Worm (Caenorhabditis elegans): ENCODE results near the gene F33G12.6.
A peak's percentile ranks its signal among the peaks of the same experiment; 100 is the strongest.

F33G12.6 gene

DNA sequence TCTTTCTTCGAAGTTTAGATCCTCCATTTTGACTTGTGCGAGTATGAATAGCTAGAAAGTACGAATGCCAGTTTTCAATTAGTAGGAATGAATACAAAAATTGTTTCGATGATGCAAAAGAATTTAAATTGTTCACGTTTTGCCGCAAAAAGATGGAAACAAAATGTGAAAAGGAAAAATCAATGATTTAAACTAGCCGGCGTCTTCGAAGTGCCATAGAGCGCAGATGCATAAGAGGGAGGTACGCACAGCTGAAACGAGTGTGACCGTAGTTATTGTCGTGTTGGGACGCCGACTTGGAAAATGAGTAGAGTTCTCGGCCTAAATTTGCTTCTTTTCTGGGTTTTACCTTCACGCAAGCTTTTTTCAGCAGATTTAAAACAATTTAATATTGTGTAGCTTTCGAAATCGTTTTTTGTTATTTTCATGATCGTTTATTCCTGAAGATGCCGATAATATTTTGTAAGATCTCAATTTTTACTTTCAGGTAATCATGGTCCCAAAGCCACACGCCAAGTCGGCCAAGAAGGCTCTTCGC, 5.5 kb downstream of the F33G12.6 start, which contains the start of the genes ify-1 and rpl-22 (continued):
- TF ChIP-seq eyg-1 (tag; optimal IDR thresholded peaks at IDR 0.05) (no peak), K09A11.1 (tag; optimal IDR thresholded peaks at IDR 0.05; ENCODE audit: insufficient read depth) (peak; percentile 4), sox-2 (GFP tag; IDR thresholded peaks at IDR 0.05) (no peak), sdc-2 (tag; optimal IDR thresholded peaks at IDR 0.05) (peak; percentile 34), pat-9 (tag; optimal IDR thresholded peaks at IDR 0.05) (no peak), hlh-30 (tag; optimal IDR thresholded peaks at IDR 0.05; ENCODE audit: insufficient read depth) (peak; percentile 71), lim-6 (tag; optimal IDR thresholded peaks at IDR 0.05) (no peak), elt-2 (tag; optimal IDR thresholded peaks at IDR 0.05) (peak; percentile 99), unc-86 (tag; optimal IDR thresholded peaks at IDR 0.05) (peak; percentile 61), fkh-10 (GFP tag; optimal IDR thresholded peaks at IDR 0.05) (no peak), mec-3 (tag; optimal IDR thresholded peaks at IDR 0.05; ENCODE audit: borderline replicate concordance) (no peak), zip-5 (tag; optimal IDR thresholded peaks at IDR 0.05) (peak; percentile 3), gmeb-2 (tag; optimal IDR thresholded peaks at IDR 0.05) (no peak), pros-1 (tag; optimal IDR thresholded peaks at IDR 0.05) (peak; percentile 73), ceh-14 (tag; optimal IDR thresholded peaks at IDR 0.05) (no peak), ttx-3 (tag; optimal IDR thresholded peaks at IDR 0.05) (no peak)

DNA sequence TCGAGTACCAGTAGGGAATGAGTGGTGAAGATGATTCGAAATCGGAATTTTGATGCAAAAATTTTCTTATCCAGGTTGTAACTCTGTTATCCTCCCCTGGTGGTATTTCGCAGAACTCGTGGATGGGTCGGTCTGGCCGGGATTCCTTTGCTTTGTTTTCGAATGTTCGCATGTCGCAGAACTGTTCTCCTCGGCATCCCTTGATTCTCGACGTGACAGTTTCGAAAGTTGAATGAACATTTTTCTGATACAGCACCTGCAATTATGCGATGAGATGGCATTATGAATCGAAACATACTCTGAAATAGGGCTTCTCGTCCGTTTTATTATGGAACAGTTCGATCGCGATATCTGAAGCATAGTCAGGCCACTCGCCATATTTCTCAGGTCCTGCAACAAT, 6.5 kb downstream of the F33G12.6 start:
- TF ChIP-seq hlh-30 (tag; optimal IDR thresholded peaks at IDR 0.05; ENCODE audit: insufficient read depth) (no peak), K09A11.1 (tag; optimal IDR thresholded peaks at IDR 0.05; ENCODE audit: insufficient read depth) (no peak), Y22D7AL.16 (tag; optimal IDR thresholded peaks at IDR 0.05) (no peak), pha-4 (tag; optimal IDR thresholded peaks at IDR 0.05) (no peak), ceh-48 (tag; optimal IDR thresholded peaks at IDR 0.05) (no peak), ceh-19 (GFP tag; optimal IDR thresholded peaks at IDR 0.05) (no peak), fkh-6 (tag; optimal IDR thresholded peaks at IDR 0.05) (no peak)

DNA sequence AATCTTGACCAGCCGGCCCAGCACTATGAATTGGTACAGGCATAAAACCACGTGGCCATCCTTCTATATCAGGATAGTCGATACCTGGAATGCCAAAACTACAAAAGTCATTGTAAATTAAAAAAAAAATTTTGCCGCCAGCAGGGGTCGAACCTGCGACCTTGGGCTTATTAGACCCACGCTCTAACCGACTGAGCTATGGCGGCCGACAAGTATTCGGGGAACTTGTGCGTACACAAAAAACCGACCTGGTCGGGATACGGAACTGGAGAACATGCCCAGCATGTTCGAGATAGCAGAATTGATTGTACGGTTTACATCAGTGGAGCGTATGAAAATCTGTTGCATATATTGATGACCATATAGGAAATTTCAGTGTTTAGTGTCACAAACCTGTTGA, 7.6 kb downstream of the F33G12.6 start:
- TF ChIP-seq hlh-15 (tag; optimal IDR thresholded peaks at IDR 0.05) (no peak), fax-1 (tag; optimal IDR thresholded peaks at IDR 0.05) (peak; percentile 3), hlh-6 (tag; optimal IDR thresholded peaks at IDR 0.05) (peak; percentile 33), pat-9 (tag; optimal IDR thresholded peaks at IDR 0.05) (no peak), sdc-2 (tag; optimal IDR thresholded peaks at IDR 0.05) (no peak), rnt-1 (tag; optimal IDR thresholded peaks at IDR 0.05) (no peak), ceh-14 (tag; optimal IDR thresholded peaks at IDR 0.05) (no peak), pha-2 (tag; optimal IDR thresholded peaks at IDR 0.05) (no peak), ceh-45 (GFP tag; IDR thresholded peaks at IDR 0.05) (no peak), ceh-24 (tag; optimal IDR thresholded peaks at IDR 0.05) (no peak), F13H6.1 (tag; optimal IDR thresholded peaks at IDR 0.05) (no peak), pqm-1 (tag; optimal IDR thresholded peaks at IDR 0.05) (no peak), ets-4 (tag; optimal IDR thresholded peaks at IDR 0.05) (no peak), hlh-8 (tag; optimal IDR thresholded peaks at IDR 0.05) (no peak), ceh-22 (tag; optimal IDR thresholded peaks at IDR 0.05) (no peak), elt-2 (tag; optimal IDR thresholded peaks at IDR 0.05) (peak; percentile 96), hlh-13 (GFP tag; optimal IDR thresholded peaks at IDR 0.05) (no peak), ztf-16 (tag; optimal IDR thresholded peaks at IDR 0.05) (peak; percentile 44), nhr-232 (tag; optimal IDR thresholded peaks at IDR 0.05) (peak; percentile 35), eyg-1 (tag; optimal IDR thresholded peaks at IDR 0.05) (no peak), fkh-6 (tag; optimal IDR thresholded peaks at IDR 0.05) (no peak), ttx-3 (tag; optimal IDR thresholded peaks at IDR 0.05) (peak; percentile 12), unc-55 (GFP tag; optimal IDR thresholded peaks at IDR 0.05) (no peak), lin-11 (tag; optimal IDR thresholded peaks at IDR 0.05) (no peak), dve-1 (tag; optimal IDR thresholded peaks at IDR 0.05) (no peak), ceh-30 (tag; optimal IDR thresholded peaks at IDR 0.05) (no peak), hlh-30 (tag; optimal IDR thresholded peaks at IDR 0.05; ENCODE audit: insufficient read depth) (no peak), odd-2 (tag; optimal IDR thresholded peaks at IDR 0.05) (no peak), fkh-10 (GFP tag; optimal IDR thresholded peaks at IDR 0.05) (no peak), sox-4 (tag; optimal IDR thresholded peaks at IDR 0.05) (peak; percentile 9), ceh-34 (tag; optimal IDR thresholded peaks at IDR 0.05) (no peak), pros-1 (tag; optimal IDR thresholded peaks at IDR 0.05) (no peak), pax-1 (tag; optimal IDR thresholded peaks at IDR 0.05) (no peak), che-1 (tag; optimal IDR thresholded peaks at IDR 0.05) (peak; percentile 46), pag-3 (tag; optimal IDR thresholded peaks at IDR 0.05; ENCODE audit: borderline replicate concordance) (no peak), lim-6 (tag; optimal IDR thresholded peaks at IDR 0.05) (no peak), unc-3 (GFP tag; conservative IDR thresholded peaks at IDR 0.05) (no peak), unc-3 (tag; optimal IDR thresholded peaks at IDR 0.05) (no peak)

Data from whole organism, late embryonic.